Fruit fly (Drosophila melanogaster): ENCODE data around the gene CG5149.

CG5149 gene

DNA sequence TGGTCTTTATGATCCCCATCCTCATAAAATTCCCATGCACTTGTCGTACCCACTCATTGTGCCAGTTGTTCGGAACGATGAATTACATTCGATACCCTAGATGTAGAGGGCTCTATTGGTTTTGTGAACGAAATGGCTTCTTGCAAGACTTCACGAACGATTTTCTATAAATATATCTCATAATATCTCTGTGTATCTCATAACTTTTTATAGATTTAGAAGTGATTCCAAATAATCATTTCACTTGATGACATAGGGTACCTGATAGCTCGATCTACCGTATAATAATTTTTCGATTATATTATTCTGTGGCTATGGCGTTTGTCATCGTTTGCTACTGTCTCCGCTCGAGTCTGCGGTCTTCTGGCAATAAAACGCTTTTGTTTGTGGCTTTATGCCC lies 8.9 kb upstream of the CG5149 start (continued):
- TF ChIP-seq Meics (GFP tag; optimal IDR thresholded peaks at IDR 0.05): peak; percentile 75
- peak; percentile 47; the same call in 1 of the 3 replicates for TF ChIP-seq Mrtf (GFP tag; IDR thresholded peaks at IDR 0.05)
- TF ChIP-seq CG8388 (GFP tag; optimal IDR thresholded peaks at IDR 0.05): peak; percentile 60
- peak; percentile 11 for TF ChIP-seq CG17568 (GFP tag; optimal IDR thresholded peaks at IDR 0.05)
- TF ChIP-seq CG16779 (GFP tag; IDR thresholded peaks at IDR 0.05): no peak
- no peak for TF ChIP-seq YL-1 (GFP tag; optimal IDR thresholded peaks at IDR 0.05)
- peak; percentile 46 for TF ChIP-seq vfl (GFP tag; optimal IDR thresholded peaks at IDR 0.05)
- TF ChIP-seq mirr (GFP tag; optimal IDR thresholded peaks at IDR 0.05): no peak
- no peak for TF ChIP-seq eyg (GFP tag; optimal IDR thresholded peaks at IDR 0.05)
- TF ChIP-seq CG10462 (GFP tag; optimal IDR thresholded peaks at IDR 0.05): no peak
- TF ChIP-seq Hsf (GFP tag; optimal IDR thresholded peaks at IDR 0.05): peak; percentile 41
- TF ChIP-seq Elba2 (GFP tag; optimal IDR thresholded peaks at IDR 0.05): no peak
- no peak for TF ChIP-seq pan (optimal IDR thresholded peaks at IDR 0.05)
- peak in 1 of 2 experiments; percentile 88 for TF ChIP-seq pan (GFP tag; optimal IDR thresholded peaks at IDR 0.05 in 1 of 2, IDR thresholded peaks at IDR 0.05 in 1 of 2)
- TF ChIP-seq Side (GFP tag; optimal IDR thresholded peaks at IDR 0.05): peak; percentile 60
- peak; percentile 58 for TF ChIP-seq CG1024 (GFP tag; IDR thresholded peaks at IDR 0.05)
- peak; percentile 61 for TF ChIP-seq caup (GFP tag; optimal IDR thresholded peaks at IDR 0.05; ENCODE audit: severe bottlenecking)
- TF ChIP-seq trem (tag; optimal IDR thresholded peaks at IDR 0.05): no peak
- peak; percentile 59 for TF ChIP-seq CG17385 (GFP tag; optimal IDR thresholded peaks at IDR 0.05)
- peak; percentile 25 for TF ChIP-seq salm (tag; optimal IDR thresholded peaks at IDR 0.05)
- TF ChIP-seq Fer3 (tag; optimal IDR thresholded peaks at IDR 0.05): peak; percentile 75
- TF ChIP-seq da (GFP tag; optimal IDR thresholded peaks at IDR 0.05): no peak
- TF ChIP-seq ind (GFP tag; optimal IDR thresholded peaks at IDR 0.05): peak; percentile 73
- TF ChIP-seq CG33213 (GFP tag; optimal IDR thresholded peaks at IDR 0.05): no peak
- TF ChIP-seq trh (GFP tag; optimal IDR thresholded peaks at IDR 0.05): no peak
- peak; percentile 64 for TF ChIP-seq az2 (GFP tag; optimal IDR thresholded peaks at IDR 0.05)
- TF ChIP-seq CG9609 (GFP tag; optimal IDR thresholded peaks at IDR 0.05): no peak
- peak; percentile 26 for TF ChIP-seq CG17802 (tag; optimal IDR thresholded peaks at IDR 0.05)
- TF ChIP-seq CG7963 (GFP tag; IDR thresholded peaks at IDR 0.05; ENCODE audit: partially characterized antibody): no peak
- TF ChIP-seq CG18476 (GFP tag; optimal IDR thresholded peaks at IDR 0.05): peak; percentile 1
- no peak for TF ChIP-seq btn (GFP tag; optimal IDR thresholded peaks at IDR 0.05)
- TF ChIP-seq CkIIα-i1 (GFP tag; IDR thresholded peaks at IDR 0.05): no peak
- TF ChIP-seq D19B (GFP tag; optimal IDR thresholded peaks at IDR 0.05): peak; percentile 63
- TF ChIP-seq gfzf (GFP tag; optimal IDR thresholded peaks at IDR 0.05): no peak
- TF ChIP-seq dpn (GFP tag; optimal IDR thresholded peaks at IDR 0.05): peak; percentile 62 to 76
- no peak for TF ChIP-seq br (optimal IDR thresholded peaks at IDR 0.05)
- peak; percentile 48 for TF ChIP-seq scrt (GFP tag; optimal IDR thresholded peaks at IDR 0.05)
- TF ChIP-seq ken (GFP tag; IDR thresholded peaks at IDR 0.05): peak; percentile 57; the same call in 1 of the 3 replicates
- TF ChIP-seq ro (GFP tag; IDR thresholded peaks at IDR 0.05): 0 out of 2 replicates have a peak, but pooled peaks have one; percentile 41
- TF ChIP-seq HmgD (GFP tag; optimal IDR thresholded peaks at IDR 0.05): no peak
- TF ChIP-seq zen (tag; optimal IDR thresholded peaks at IDR 0.05): peak; percentile 15
- TF ChIP-seq bcd (GFP tag; optimal IDR thresholded peaks at IDR 0.05): peak; percentile 59
- peak; percentile 58; the same call in 1 of the 2 replicates for TF ChIP-seq ara (GFP tag; IDR thresholded peaks at IDR 0.05)
- TF ChIP-seq CG11560 (tag; IDR thresholded peaks at IDR 0.05): no peak
- no peak for TF ChIP-seq CG4707 (GFP tag; optimal IDR thresholded peaks at IDR 0.05)
- TF ChIP-seq CG9817 (tag; optimal IDR thresholded peaks at IDR 0.05): peak; percentile 36
- no peak for TF ChIP-seq bigmax (GFP tag; optimal IDR thresholded peaks at IDR 0.05)
- TF ChIP-seq Mad (GFP tag; optimal IDR thresholded peaks at IDR 0.05): no peak
- peak; percentile 67; the same call in 2 of the 3 replicates for TF ChIP-seq CG6175 (GFP tag; IDR thresholded peaks at IDR 0.05)
- peak; percentile 42 for TF ChIP-seq CG12071 (GFP tag; optimal IDR thresholded peaks at IDR 0.05)
- peak; percentile 63 for TF ChIP-seq ttk (GFP tag; IDR thresholded peaks at IDR 0.05)
- TF ChIP-seq Chrac-16 (GFP tag; optimal IDR thresholded peaks at IDR 0.05): peak; percentile 49

Measured in whole organism, embryonic.